Worm (Caenorhabditis elegans) whole organism, midembryonic: Measurements from ENCODE around the gene T02D1.8.

Experiments
- T22C8.4 ChIP-seq: fragments of 200-800 bp; sonication (Bioruptor generic); IDR thresholded peaks from 2 replicates; pipeline ENCODE4 v1.3.6; 2022; ENCODE audit warnings: missing genetic modification characterization, missing compliant biosample characterization
- cog-1 ChIP-seq: sonication (generic microtip); optimal IDR thresholded peaks from 2 replicates; lab custom pipeline; 2016; ENCODE audit warnings: missing genetic modification characterization, missing compliant biosample characterization
- flt-1 ChIP-seq: fragments of 200-800 bp; sonication (Bioruptor generic); IDR thresholded peaks from 2 replicates; pipeline ENCODE4 v1.3.6; 2022; ENCODE audit warnings: missing genetic modification characterization, missing compliant biosample characterization
- klf-2 ChIP-seq: fragments of 200-800 bp; sonication (Bioruptor generic); conservative IDR thresholded peaks from 2 replicates; pipeline ENCODE4 v1.3.6; 2022; ENCODE audit warnings: missing genetic modification reagents, missing genetic modification characterization, missing compliant biosample characterization
- med-1 ChIP-seq: sonication (generic microtip); optimal IDR thresholded peaks from 2 replicates; lab custom pipeline; 2017; ENCODE audit warnings: missing genetic modification characterization, mild to moderate bottlenecking, missing compliant biosample characterization, antibody characterized with exemption, missing genetic modification reagents; ENCODE audit not compliant: insufficient read depth
- ref-1 ChIP-seq: fragments of 200-800 bp; sonication (Bioruptor generic); conservative IDR thresholded peaks from 2 replicates; pipeline ENCODE4 v1.3.6; 2022; ENCODE audit warnings: missing genetic modification reagents, missing genetic modification characterization, missing compliant biosample characterization
- tab-1 ChIP-seq: fragments of 200-800 bp; sonication (Bioruptor generic); IDR thresholded peaks from 2 replicates; pipeline ENCODE4 v1.3.6; 2022; ENCODE audit warnings: missing genetic modification characterization, missing compliant biosample characterization
- ztf-23 ChIP-seq: fragments of 200-800 bp; sonication (Bioruptor generic); IDR thresholded peaks from 2 replicates; pipeline ENCODE4 v1.3.6; 2022; ENCODE audit warnings: missing genetic modification reagents, missing genetic modification characterization, missing compliant biosample characterization
- ztf-29 ChIP-seq: fragments of 200-800 bp; sonication (Bioruptor generic); IDR thresholded peaks from 2 replicates; pipeline ENCODE4 v1.3.6; 2022; ENCODE audit warnings: missing genetic modification reagents, missing genetic modification characterization, missing compliant biosample characterization

T02D1.8 gene

DNA sequence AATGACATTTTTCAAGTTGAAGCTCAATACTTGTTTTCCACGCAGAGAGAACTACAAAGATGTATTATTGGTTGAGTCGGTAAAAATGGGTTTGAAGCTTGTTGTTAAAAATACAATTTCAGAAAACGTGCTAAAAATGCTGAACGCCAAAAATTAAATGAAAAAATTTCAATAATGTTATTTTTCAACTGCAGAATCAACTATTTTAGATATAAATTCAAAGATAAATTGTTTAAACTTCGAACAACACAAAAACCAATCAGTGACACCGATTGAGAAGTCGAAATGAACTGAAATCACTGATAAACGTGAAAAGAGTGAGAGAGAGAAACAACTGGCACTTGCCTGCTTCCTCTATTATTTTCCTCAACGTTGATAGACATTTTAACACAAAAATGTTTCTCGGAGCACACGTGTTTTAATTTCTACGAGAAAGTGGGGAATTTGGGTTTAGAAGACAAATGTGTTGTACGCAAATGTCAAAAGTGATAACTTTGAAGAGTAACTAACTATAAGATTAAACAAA lies at the start of gene T02D1.8:
T02D1.8 (minus strand) TSS at position 51 of the 526 bp plus-strand sequence.
- no peak for TF ChIP-seq ztf-29
- TF ChIP-seq ref-1 (GFP tag; lab: Robert Waterston, UW): no peak

ce11 chrIV:17437038-17437437 lies 49.7 kb upstream of the T02D1.8 start, which contains the start of gene C06A12.8:
Gene C06A12.8, plus strand, starts transcription at chrIV:17437338.
- TF ChIP-seq cog-1 (tag; lab: Kevin White, UChicago): no peak
- TF ChIP-seq med-1 (GFP tag; lab: Kevin White, UChicago): no peak
- no peak for TF ChIP-seq ztf-23
- TF ChIP-seq flt-1: no peak
- no peak for TF ChIP-seq ztf-29
- no peak for TF ChIP-seq T22C8.4

- no peak for TF ChIP-seq ztf-29
- no peak for TF ChIP-seq med-1 (GFP tag; lab: Kevin White, UChicago)
- TF ChIP-seq cog-1 (tag; lab: Kevin White, UChicago): no peak
- no peak for TF ChIP-seq ref-1 (GFP tag; lab: Robert Waterston, UW)
- no peak for TF ChIP-seq flt-1
- no peak for TF ChIP-seq T22C8.4
- TF ChIP-seq tab-1 (GFP tag; lab: Robert Waterston, UW): no peak
- TF ChIP-seq klf-2 (GFP tag; lab: Robert Waterston, UW): no peak
- TF ChIP-seq ztf-23: no peak
Measured at ce11 chrIV:17436552-17436951, 49.3 kb upstream of the T02D1.8 start, which contains the start of gene gcy-27. Gene gcy-27, minus strand, starts transcription at chrIV:17436652.

- TF ChIP-seq ref-1 (GFP tag; lab: Robert Waterston, UW) (no peak), tab-1 (GFP tag; lab: Robert Waterston, UW) (no peak), cog-1 (tag; lab: Kevin White, UChicago) (no peak), ztf-23 (no peak), flt-1 (no peak), klf-2 (GFP tag; lab: Robert Waterston, UW) (no peak), ztf-29 (no peak)
Measured at ce11 chrIV:17435228-17435627, 47.9 kb upstream of the T02D1.8 start.

ce11 chrIV:17432223-17432826 lies 45.0 kb upstream of the T02D1.8 start:
- TF ChIP-seq klf-2 (GFP tag; lab: Robert Waterston, UW): no peak
- TF ChIP-seq ztf-29: no peak
- TF ChIP-seq tab-1 (GFP tag; lab: Robert Waterston, UW): no peak
- no peak for TF ChIP-seq med-1 (GFP tag; lab: Kevin White, UChicago)
- no peak for TF ChIP-seq T22C8.4

ce11 chrIV:17431287-17431686 lies 44.0 kb upstream of the T02D1.8 start, which contains the start of gene lact-6:
Gene lact-6, minus strand, starts transcription at chrIV:17431387.
- TF ChIP-seq T22C8.4: no peak
- TF ChIP-seq ref-1 (GFP tag; lab: Robert Waterston, UW): no peak

DNA sequence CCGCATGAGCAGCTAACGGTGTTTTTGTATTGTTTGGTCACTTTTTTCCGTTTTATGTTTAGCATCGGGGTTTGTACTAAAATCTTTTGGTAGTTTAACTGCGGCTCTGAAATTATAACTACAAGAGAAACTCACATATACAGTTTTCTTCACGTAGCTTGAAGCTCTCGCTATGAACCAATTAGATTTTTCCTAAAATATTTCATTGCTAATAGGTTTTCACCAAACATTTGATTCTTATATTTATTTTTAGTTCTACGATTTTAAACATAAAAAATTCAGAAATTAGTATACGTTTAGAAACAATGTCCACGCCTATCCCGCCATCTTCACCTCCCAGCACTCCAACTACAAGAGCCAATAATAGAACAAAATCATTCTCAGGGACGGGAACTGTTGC lies 40.1 kb upstream of the T02D1.8 start, which contains the start of gene C06A12.3:
C06A12.3 (plus strand) TSS at position 301 of the 400 bp plus-strand sequence.
- TF ChIP-seq med-1 (GFP tag; lab: Kevin White, UChicago) (no peak), cog-1 (tag; lab: Kevin White, UChicago) (no peak), flt-1 (no peak), ztf-23 (no peak), T22C8.4 (no peak), ztf-29 (no peak), ref-1 (GFP tag; lab: Robert Waterston, UW) (no peak), klf-2 (GFP tag; lab: Robert Waterston, UW) (no peak), tab-1 (GFP tag; lab: Robert Waterston, UW) (no peak)

- no peak for TF ChIP-seq med-1 (GFP tag; lab: Kevin White, UChicago)
- no peak for TF ChIP-seq T22C8.4
- TF ChIP-seq tab-1 (GFP tag; lab: Robert Waterston, UW): no peak
- TF ChIP-seq ztf-23: no peak
- TF ChIP-seq klf-2 (GFP tag; lab: Robert Waterston, UW): no peak
- no peak for TF ChIP-seq ref-1 (GFP tag; lab: Robert Waterston, UW)
- no peak for TF ChIP-seq ztf-29
- no peak for TF ChIP-seq cog-1 (tag; lab: Kevin White, UChicago)
- no peak for TF ChIP-seq flt-1
Measured at ce11 chrIV:17426970-17427369, 39.7 kb upstream of the T02D1.8 start.

DNA sequence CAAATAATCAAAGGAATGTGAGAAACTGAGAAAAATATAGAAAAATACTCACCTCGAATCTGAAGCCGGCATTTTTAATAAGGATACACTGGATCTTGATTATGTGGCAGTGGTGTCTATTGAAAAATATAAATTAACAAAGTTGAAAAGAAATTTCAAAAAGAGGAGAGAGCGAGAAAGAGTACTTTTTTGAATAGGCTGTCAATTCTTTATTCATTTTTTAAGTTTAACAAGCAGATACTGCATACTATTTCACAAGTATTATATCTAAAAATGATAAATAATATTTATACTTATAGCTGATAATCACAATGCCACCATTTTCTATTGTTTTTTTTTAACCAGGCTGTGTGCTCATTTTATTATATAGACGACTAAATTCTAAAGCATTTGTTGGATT lies 30.4 kb upstream of the T02D1.8 start, which contains the start of gene npr-26:
npr-26 (minus strand) TSS at position 101 of the 400 bp plus-strand sequence.
- TF ChIP-seq ztf-23 (no peak), T22C8.4 (no peak), flt-1 (no peak), tab-1 (GFP tag; lab: Robert Waterston, UW) (no peak), klf-2 (GFP tag; lab: Robert Waterston, UW) (no peak), cog-1 (tag; lab: Kevin White, UChicago) (no peak), ztf-29 (no peak), ref-1 (GFP tag; lab: Robert Waterston, UW) (no peak), med-1 (GFP tag; lab: Kevin White, UChicago) (no peak)

DNA sequence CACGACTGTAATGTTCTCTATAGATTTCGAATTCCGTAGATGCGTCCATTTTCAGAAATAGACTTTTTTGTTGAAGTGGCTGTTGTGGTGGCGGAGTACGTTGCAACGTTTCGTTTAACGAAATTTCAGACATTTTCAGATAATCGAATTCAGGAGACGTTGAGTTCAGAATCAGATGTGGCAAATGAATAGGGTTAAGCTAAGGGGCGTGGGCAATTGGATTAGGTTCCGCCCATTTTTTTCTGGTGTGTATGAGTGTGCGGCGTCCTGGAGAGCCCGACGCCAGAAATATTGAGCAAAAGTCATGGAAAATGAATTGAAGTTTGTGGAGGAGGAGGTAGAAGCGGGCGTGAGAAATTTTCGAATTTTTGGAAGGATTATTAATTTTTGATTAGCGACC lies 26.1 kb upstream of the T02D1.8 start:
- no peak for TF ChIP-seq ztf-29

DNA sequence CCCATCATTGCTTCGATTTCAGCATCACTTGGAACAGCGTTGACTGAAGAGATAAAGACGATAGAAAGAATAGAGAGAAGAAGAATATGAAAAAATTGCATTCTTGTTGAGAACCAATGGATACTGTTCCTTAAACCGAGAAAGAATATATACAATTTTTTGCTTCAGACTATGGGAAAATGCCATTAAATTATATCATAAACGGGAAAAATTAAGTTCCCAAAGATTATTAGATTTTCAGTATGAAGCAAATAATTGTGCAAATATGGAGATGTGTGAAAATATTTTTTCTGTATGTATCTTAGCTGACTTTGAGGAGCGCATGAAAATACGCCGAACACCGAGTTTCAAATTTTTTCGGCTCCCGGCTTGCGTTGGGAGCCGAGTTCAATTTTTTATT lies 20.2 kb upstream of the T02D1.8 start, which contains the start of gene T02D1.9:
T02D1.9 (minus strand) TSS at position 101 of the 400 bp plus-strand sequence.
- TF ChIP-seq cog-1 (tag; lab: Kevin White, UChicago) (no peak), flt-1 (no peak), ref-1 (GFP tag; lab: Robert Waterston, UW) (no peak), tab-1 (GFP tag; lab: Robert Waterston, UW) (no peak), T22C8.4 (no peak), ztf-23 (no peak), ztf-29 (no peak), med-1 (GFP tag; lab: Kevin White, UChicago) (no peak)
